Worm (Caenorhabditis elegans): Measurements from ENCODE around the gene T28H10.1.

T28H10.1 gene

DNA sequence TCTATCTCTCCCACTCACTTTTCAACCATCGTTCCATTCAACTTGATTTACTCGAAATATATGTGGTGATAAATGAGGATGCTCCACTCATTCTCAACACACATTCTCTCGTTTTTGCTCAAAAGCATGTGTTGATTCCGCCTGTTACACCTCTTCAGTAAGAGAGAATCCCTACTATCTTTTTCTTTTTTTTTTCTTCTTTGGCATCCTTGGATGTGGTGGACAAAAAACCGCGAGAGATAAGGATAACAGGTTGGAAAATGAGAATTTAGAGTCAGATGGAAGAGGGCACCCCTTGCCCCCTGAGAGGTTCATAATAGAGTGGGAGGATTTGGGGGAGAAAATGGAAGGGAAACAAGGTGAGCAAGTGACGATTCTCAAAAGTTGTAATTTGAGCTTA lies 24.6 kb upstream of the T28H10.1 start:
- peak; percentile 27 for TF ChIP-seq unc-120 (tag; optimal IDR thresholded peaks at IDR 0.05; ENCODE audit: poor library complexity, severe bottlenecking)
- TF ChIP-seq hlh-1 (tag; optimal IDR thresholded peaks at IDR 0.05) = peak; percentile 54
- no peak for TF ChIP-seq drap-1 (GFP tag; optimal IDR thresholded peaks at IDR 0.05)

- TF ChIP-seq lin-32 (GFP tag; optimal IDR thresholded peaks at IDR 0.05) (no peak), sptf-1 (tag; optimal IDR thresholded peaks at IDR 0.05) (no peak), drap-1 (GFP tag; optimal IDR thresholded peaks at IDR 0.05) (no peak), ceh-83 (GFP tag; optimal IDR thresholded peaks at IDR 0.05) (no peak), ztf-11 (tag; optimal IDR thresholded peaks at IDR 0.05) (no peak), bed-3 (GFP tag; optimal IDR thresholded peaks at IDR 0.05) (no peak), unc-62 (GFP tag; optimal IDR thresholded peaks at IDR 0.05) (no peak), snpc-4 (tag; optimal IDR thresholded peaks at IDR 0.05) (no peak)
These were observed 19.0 kb upstream of the T28H10.1 start, which contains the start of gene srt-39 for ce11 chrV:12484585-12484984. TSS of gene srt-39 (plus strand) at chrV:12484885.

ce11 chrV:12486934-12487333 lies 16.7 kb upstream of the T28H10.1 start, which contains the start of gene inx-11:
TSS of gene inx-11 (plus strand) at chrV:12487234.
- TF ChIP-seq snpc-4 (tag; optimal IDR thresholded peaks at IDR 0.05) = no peak
- peak; percentile 40 for TF ChIP-seq pha-4 (tag; optimal IDR thresholded peaks at IDR 0.05)

- TF ChIP-seq elt-3 (tag; optimal IDR thresholded peaks at IDR 0.05) = no peak
- TF ChIP-seq lsy-2 (tag; optimal IDR thresholded peaks at IDR 0.05) = no peak
- no peak for TF ChIP-seq sptf-1 (tag; optimal IDR thresholded peaks at IDR 0.05)
- TF ChIP-seq mab-5 (tag; optimal IDR thresholded peaks at IDR 0.05) = no peak
- no peak for TF ChIP-seq mep-1 (tag; optimal IDR thresholded peaks at IDR 0.05)
- no peak for TF ChIP-seq mls-2 (tag; optimal IDR thresholded peaks at IDR 0.05)
- no peak for TF ChIP-seq unc-120 (tag; optimal IDR thresholded peaks at IDR 0.05; ENCODE audit: poor library complexity, severe bottlenecking)
- no peak for TF ChIP-seq elt-1 (tag; optimal IDR thresholded peaks at IDR 0.05; ENCODE audit: borderline replicate concordance, insufficient read depth)
- TF ChIP-seq cnd-1 (tag; optimal IDR thresholded peaks at IDR 0.05) = no peak
- no peak for TF ChIP-seq unc-39 (tag; optimal IDR thresholded peaks at IDR 0.05)
- TF ChIP-seq nhr-12 (tag; optimal IDR thresholded peaks at IDR 0.05) = no peak
- TF ChIP-seq sem-2 (GFP tag; optimal IDR thresholded peaks at IDR 0.05) = no peak
- TF ChIP-seq zip-8 (tag; optimal IDR thresholded peaks at IDR 0.05) = no peak
These were observed 15.6 kb upstream of the T28H10.1 start for ce11 chrV:12488002-12488401.

- TF ChIP-seq tbx-8 (GFP tag; optimal IDR thresholded peaks at IDR 0.05) (no peak), elt-3 (tag; optimal IDR thresholded peaks at IDR 0.05) (no peak), elt-1 (tag; optimal IDR thresholded peaks at IDR 0.05; ENCODE audit: borderline replicate concordance, insufficient read depth) (no peak), sptf-1 (tag; optimal IDR thresholded peaks at IDR 0.05) (no peak), ztf-11 (tag; optimal IDR thresholded peaks at IDR 0.05) (no peak), ceh-39 (tag; optimal IDR thresholded peaks at IDR 0.05) (no peak), nhr-237 (tag; optimal IDR thresholded peaks at IDR 0.05) (no peak), ceh-43 (GFP tag; optimal IDR thresholded peaks at IDR 0.05) (no peak), nhr-76 (tag; optimal IDR thresholded peaks at IDR 0.05) (no peak), blmp-1 (tag; optimal IDR thresholded peaks at IDR 0.05) (no peak), mab-5 (tag; optimal IDR thresholded peaks at IDR 0.05) (no peak), bed-3 (GFP tag; optimal IDR thresholded peaks at IDR 0.05) (no peak), nhr-2 (tag; optimal IDR thresholded peaks at IDR 0.05) (no peak), pha-4 (tag; optimal IDR thresholded peaks at IDR 0.05) (no peak)
These were observed 12.4 kb upstream of the T28H10.1 start for ce11 chrV:12491070-12491643.

ce11 chrV:12494522-12494921 lies 9.1 kb upstream of the T28H10.1 start, which contains the start of gene mrps-11:
TSS of gene mrps-11 (minus strand) at chrV:12494622.
- TF ChIP-seq ceh-83 (GFP tag; optimal IDR thresholded peaks at IDR 0.05) (no peak), ceh-43 (GFP tag; optimal IDR thresholded peaks at IDR 0.05) (no peak)

Measured in whole organism, mixed stage, embryonic.